Fruit fly (Drosophila melanogaster): Measurements from ENCODE around the gene nudC.

DNA sequence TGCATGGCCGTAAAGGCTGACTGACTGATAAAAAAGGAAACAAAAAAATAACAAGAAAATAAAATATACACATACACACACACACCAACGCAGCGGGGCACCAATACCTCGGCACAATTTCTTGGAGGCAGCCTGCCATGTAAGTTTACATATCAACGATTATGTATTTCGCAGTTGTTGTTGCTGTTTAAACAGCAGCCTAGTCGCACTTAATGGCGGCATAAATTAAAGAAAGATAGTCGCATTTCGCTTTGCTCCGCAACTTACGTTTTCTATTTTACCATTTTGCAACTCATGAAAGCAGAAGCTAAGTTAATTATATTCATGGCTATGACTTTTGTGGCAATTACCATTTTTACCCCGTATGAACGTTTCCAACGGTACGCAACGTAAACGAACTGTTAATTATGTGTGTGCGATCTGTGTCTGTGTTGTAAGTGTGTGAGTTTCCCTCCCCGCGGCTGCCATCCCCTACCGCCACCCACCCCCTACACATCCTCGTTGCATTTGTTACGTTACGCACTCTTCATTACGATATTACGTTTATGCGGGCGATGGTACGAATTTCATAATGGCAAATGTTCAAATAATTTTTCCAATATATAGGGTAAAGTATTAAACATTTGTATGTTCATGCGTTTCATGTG is 49.7 kb downstream of the nudC start:
- TF ChIP-seq CG7101 (tag; optimal IDR thresholded peaks at IDR 0.05) = no peak
- no peak for TF ChIP-seq cnc (optimal IDR thresholded peaks at IDR 0.05)
- TF ChIP-seq CG5204 (GFP tag; optimal IDR thresholded peaks at IDR 0.05) = no peak
- TF ChIP-seq Hr96 (GFP tag; optimal IDR thresholded peaks at IDR 0.05) = no peak
